Fruit fly (Drosophila melanogaster) whole organism, embryonic: Measurements from ENCODE around the gene CG14022.

ENCODE experiments used
- CG15514 ChIP-seq: fragments of 200-800 bp; sonication (Bioruptor generic); optimal IDR thresholded peaks from 3 replicates; lab custom pipeline; 2017; ENCODE audit warnings: missing biosample characterization, missing genetic modification characterization, mild to moderate bottlenecking, moderate library complexity, missing genetic modification reagents
- CG8478 ChIP-seq: fragments of >200 bp; optimal IDR thresholded peaks from 2 replicates; lab custom pipeline; 2018
- Dref ChIP-seq: fragments of 200-800 bp; sonication (Bioruptor generic); IDR thresholded peaks from 2 replicates; pipeline ENCODE4 v1.3.6; 2022; ENCODE audit warnings: missing biosample characterization, missing genetic modification characterization
- Hr39 ChIP-seq: fragments of >200 bp; optimal IDR thresholded peaks from 2 replicates; lab custom pipeline; 2017
- Nf-YB ChIP-seq: fragments of 200-800 bp; sonication (Bioruptor generic); optimal IDR thresholded peaks from 3 replicates; lab custom pipeline; 2019; ENCODE audit warnings: missing biosample characterization, mild to moderate bottlenecking, missing genetic modification characterization, moderate library complexity
- Oli ChIP-seq: fragments of 200-800 bp; sonication (Bioruptor generic); optimal IDR thresholded peaks from 2 replicates; lab custom pipeline; 2018; ENCODE audit warnings: missing biosample characterization, mild to moderate bottlenecking, missing genetic modification characterization, moderate library complexity
- Sox100B ChIP-seq: fragments of 200-800 bp; sonication (Bioruptor generic); optimal IDR thresholded peaks from 3 replicates; lab custom pipeline; 2018; ENCODE audit warnings: missing biosample characterization, mild to moderate bottlenecking, missing genetic modification characterization
- Sox102F ChIP-seq: fragments of 200-800 bp; sonication (Bioruptor generic); optimal IDR thresholded peaks from 2 replicates; lab custom pipeline; 2018; ENCODE audit warnings: missing biosample characterization, mild to moderate bottlenecking, missing genetic modification characterization, moderate library complexity
- br ChIP-seq: fragments of >200 bp; optimal IDR thresholded peaks from 2 replicates; lab custom pipeline; 2017
- corto ChIP-seq: fragments of 200-800 bp; sonication (Bioruptor generic); optimal IDR thresholded peaks from 2 replicates; lab custom pipeline; 2016; ENCODE audit warnings: missing biosample characterization, mild to moderate bottlenecking, missing genetic modification characterization, moderate library complexity
- psq ChIP-seq: fragments of 200-800 bp; sonication (Bioruptor generic); optimal IDR thresholded peaks from 2 replicates; lab custom pipeline; 2017; ENCODE audit warnings: missing biosample characterization, missing genetic modification characterization
- ro ChIP-seq: fragments of 200-800 bp; sonication (Bioruptor generic); IDR thresholded peaks from 2 replicates; pipeline ENCODE4 v1.3.6; 2022; ENCODE audit warnings: missing biosample characterization, missing genetic modification characterization

DNA sequence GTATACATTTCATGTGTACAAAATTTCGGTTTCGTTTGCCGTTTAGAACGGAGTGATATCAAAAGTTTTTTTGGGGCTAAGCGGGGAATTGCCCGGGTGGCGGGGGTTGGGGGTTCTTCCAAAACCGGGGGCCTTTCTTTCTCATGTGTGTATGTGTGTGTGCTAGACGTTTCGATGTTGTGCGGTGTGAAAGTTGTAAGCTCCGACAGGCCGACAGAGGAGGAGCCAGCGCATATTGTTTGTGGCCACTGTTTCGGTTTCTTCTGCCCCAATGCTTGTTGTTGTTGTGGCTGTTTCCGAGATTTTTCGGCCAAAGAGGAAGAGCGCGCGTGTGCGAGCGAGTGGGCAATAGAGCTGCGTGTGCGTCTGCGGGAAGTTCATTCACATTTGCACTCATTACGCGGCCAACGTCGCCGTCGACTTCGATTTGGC, 28.4 kb downstream of the CG14022 start:
- TF ChIP-seq br (lab: Kevin White, UChicago), result no peak
- TF ChIP-seq CG8478 (lab: Kevin White, UChicago), result no peak
- no peak for TF ChIP-seq Sox100B (GFP tag; lab: Kevin White, UChicago)
- no peak for TF ChIP-seq Sox102F (GFP tag; lab: Kevin White, UChicago)
- no peak for TF ChIP-seq corto
- no peak for TF ChIP-seq Hr39 (lab: Kevin White, UChicago)
- no peak for TF ChIP-seq CG15514 (GFP tag; lab: Kevin White, UChicago)
- no peak for TF ChIP-seq ro (GFP tag; lab: Robert Waterston, UW)
- no peak for TF ChIP-seq Dref (GFP tag; lab: Robert Waterston, UW)
- TF ChIP-seq psq (GFP tag; lab: Kevin White, UChicago), result no peak
- no peak for TF ChIP-seq Oli (tag; lab: Kevin White, UChicago)
- no peak for TF ChIP-seq Nf-YB
